Fruit fly (Drosophila melanogaster): Measurements from ENCODE around the gene mRpL38.

mRpL38 gene

dm6 chrX:14237873-14238394 is 11.8 kb downstream of the mRpL38 start, which contains the start of the genes Fbxl4 and Dus2 (continued):
- TF ChIP-seq CG9609 (GFP tag; optimal IDR thresholded peaks at IDR 0.05) (peak; percentile 93), CG5953 (GFP tag; IDR thresholded peaks at IDR 0.05) (peak; percentile 86), CG13624 (GFP tag; optimal IDR thresholded peaks at IDR 0.05) (peak; percentile 93), bcd (GFP tag; optimal IDR thresholded peaks at IDR 0.05) (peak; percentile 93), abd-A (tag; optimal IDR thresholded peaks at IDR 0.05) (no peak), twi (tag; optimal IDR thresholded peaks at IDR 0.05) (peak; percentile 83), bbx (GFP tag; IDR thresholded peaks at IDR 0.05; ENCODE audit: partially characterized antibody) (peak; percentile 38; the same call in 1 of the 2 replicates), slbo (GFP tag; IDR thresholded peaks at IDR 0.05) (peak; percentile 96), CG11504 (tag; optimal IDR thresholded peaks at IDR 0.05) (peak; percentile 91), H2.0 (GFP tag; IDR thresholded peaks at IDR 0.05) (peak; percentile 91), Pdp1 (GFP tag; optimal IDR thresholded peaks at IDR 0.05) (peak; percentile 93 to 96), gcm2 (GFP tag; optimal IDR thresholded peaks at IDR 0.05) (peak; percentile 71), peb (GFP tag; IDR thresholded peaks at IDR 0.05) (peak; percentile 79), CG14441 (GFP tag; IDR thresholded peaks at IDR 0.05) (peak; percentile 91), CG3726 (GFP tag; IDR thresholded peaks at IDR 0.05) (peak; percentile 86; the same call in 2 of the 3 replicates), HLH3B (GFP tag; IDR thresholded peaks at IDR 0.05) (peak; percentile 93), Fer1 (GFP tag; optimal IDR thresholded peaks at IDR 0.05) (peak; percentile 88), da (GFP tag; optimal IDR thresholded peaks at IDR 0.05) (peak; percentile 81), dmrt11E (tag; optimal IDR thresholded peaks at IDR 0.05) (peak; percentile 95), NC2α (GFP tag; optimal IDR thresholded peaks at IDR 0.05) (peak; percentile 63), CG5180 (GFP tag; optimal IDR thresholded peaks at IDR 0.05) (peak; percentile 70), CG8765 (GFP tag; IDR thresholded peaks at IDR 0.05) (peak; percentile 93), ro (GFP tag; IDR thresholded peaks at IDR 0.05) (peak; percentile 83), Meics (GFP tag; optimal IDR thresholded peaks at IDR 0.05) (peak; percentile 91), sim (GFP tag; IDR thresholded peaks at IDR 0.05) (peak; percentile 60; the same call in 1 of the 2 replicates), CG8478 (optimal IDR thresholded peaks at IDR 0.05) (no peak), Dip2 (GFP tag; IDR thresholded peaks at IDR 0.05) (0 out of 2 replicates have a peak, but pooled peaks have one; percentile 15), CG11247 (GFP tag; IDR thresholded peaks at IDR 0.05) (peak; percentile 90), CG15514 (GFP tag; optimal IDR thresholded peaks at IDR 0.05) (peak; percentile 76), ERR (GFP tag; optimal IDR thresholded peaks at IDR 0.05) (peak; percentile 54), NFAT (GFP tag; IDR thresholded peaks at IDR 0.05) (peak; percentile 94), Chrac-16 (GFP tag; optimal IDR thresholded peaks at IDR 0.05) (peak; percentile 94), nmo (GFP tag; optimal IDR thresholded peaks at IDR 0.05) (peak; percentile 95), CG3163 (GFP tag; optimal IDR thresholded peaks at IDR 0.05) (peak; percentile 70), pita (GFP tag; optimal IDR thresholded peaks at IDR 0.05) (no peak), sob (GFP tag; IDR thresholded peaks at IDR 0.05) (peak; percentile 93), az2 (GFP tag; optimal IDR thresholded peaks at IDR 0.05) (peak; percentile 95), tgo (GFP tag; IDR thresholded peaks at IDR 0.05) (peak; percentile 92), ab (GFP tag; optimal IDR thresholded peaks at IDR 0.05) (peak; percentile 88), CG2712 (tag; optimal IDR thresholded peaks at IDR 0.05) (peak; percentile 93), Ssrp (tag; optimal IDR thresholded peaks at IDR 0.05) (peak; percentile 92), Doc2 (GFP tag; IDR thresholded peaks at IDR 0.05) (peak; percentile 73), Rfx (GFP tag; IDR thresholded peaks at IDR 0.05) (peak; percentile 96), HmgZ (tag; optimal IDR thresholded peaks at IDR 0.05) (peak; percentile 93), CG10366 (GFP tag; IDR thresholded peaks at IDR 0.05) (peak; percentile 91), CG12071 (GFP tag; optimal IDR thresholded peaks at IDR 0.05) (peak; percentile 77), zfh2 (GFP tag; optimal IDR thresholded peaks at IDR 0.05) (peak; percentile 94), CG9876 (GFP tag; optimal IDR thresholded peaks at IDR 0.05) (peak; percentile 91), fu2 (GFP tag; optimal IDR thresholded peaks at IDR 0.05) (peak; percentile 88), CG6175 (GFP tag; IDR thresholded peaks at IDR 0.05) (peak; percentile 79), vvl (GFP tag; IDR thresholded peaks at IDR 0.05) (peak; percentile 94), CG14050 (GFP tag; IDR thresholded peaks at IDR 0.05) (peak; percentile 82)

All from whole organism, embryonic.